Worm (Caenorhabditis elegans) whole organism, mixed stage, embryonic: Measurements from ENCODE around the gene C08F11.10.

Experiments used
- M03D4.4 ChIP-seq: sonication (generic microtip); optimal IDR thresholded peaks from 2 replicates; lab custom pipeline; 2017; ENCODE audit warnings: mild to moderate bottlenecking, missing genetic modification characterization, missing compliant biosample characterization
- ceh-39 ChIP-seq: fragments of 150-350 bp; optimal IDR thresholded peaks from 2 replicates; lab custom pipeline; 2014; ENCODE audit warnings: missing biosample characterization, missing genetic modification characterization
- ceh-83 ChIP-seq: fragments of 200-800 bp; sonication (Bioruptor generic); optimal IDR thresholded peaks from 2 replicates; lab custom pipeline; 2018; ENCODE audit warnings: mild to moderate bottlenecking, missing genetic modification characterization, missing compliant biosample characterization
- elt-1 ChIP-seq: sonication (generic microtip); optimal IDR thresholded peaks from 2 replicates; lab custom pipeline; 2017; ENCODE audit warnings: missing genetic modification characterization, mild to moderate bottlenecking, missing compliant biosample characterization, antibody characterized with exemption, moderate library complexity, borderline replicate concordance; ENCODE audit not compliant: insufficient read depth
- ham-2 ChIP-seq: fragments of 200-800 bp; sonication (Bioruptor generic); optimal IDR thresholded peaks from 2 replicates; lab custom pipeline; 2018; ENCODE audit warnings: mild to moderate bottlenecking, missing genetic modification characterization, missing compliant biosample characterization
- lsy-2 ChIP-seq: fragments of 150-350 bp; optimal IDR thresholded peaks from 2 replicates; lab custom pipeline; 2014; ENCODE audit warnings: missing biosample characterization, missing genetic modification characterization
- mab-5 ChIP-seq: fragments of 150-350 bp; optimal IDR thresholded peaks from 2 replicates; lab custom pipeline; 2014; ENCODE audit warnings: missing biosample characterization, missing genetic modification characterization
- mls-2 ChIP-seq: sonication (generic microtip); optimal IDR thresholded peaks from 2 replicates; lab custom pipeline; 2016; ENCODE audit warnings: mild to moderate bottlenecking, missing genetic modification characterization, moderate library complexity, missing compliant biosample characterization
- nhr-12 ChIP-seq: fragments of 150-350 bp; optimal IDR thresholded peaks from 2 replicates; lab custom pipeline; 2014; ENCODE audit warnings: missing biosample characterization, missing genetic modification characterization
- nhr-2 ChIP-seq: fragments of 150-350 bp; optimal IDR thresholded peaks from 2 replicates; lab custom pipeline; 2014; ENCODE audit warnings: missing biosample characterization, missing genetic modification characterization
- nhr-237 ChIP-seq: fragments of 150-350 bp; optimal IDR thresholded peaks from 2 replicates; lab custom pipeline; 2014; ENCODE audit warnings: missing biosample characterization, missing genetic modification characterization
- pha-4 ChIP-seq: fragments of 150-350 bp; optimal IDR thresholded peaks from 2 replicates; lab custom pipeline; 2018; ENCODE audit warnings: missing biosample characterization, missing genetic modification reagents, missing genetic modification characterization
- sptf-1 ChIP-seq: sonication (generic microtip); optimal IDR thresholded peaks from 2 replicates; lab custom pipeline; 2017; ENCODE audit warnings: mild to moderate bottlenecking, missing genetic modification characterization, moderate library complexity, missing compliant biosample characterization
- unc-120 ChIP-seq: sonication (generic microtip); optimal IDR thresholded peaks from 2 replicates; lab custom pipeline; 2017; ENCODE audit warnings: missing genetic modification characterization, missing compliant biosample characterization; ENCODE audit not compliant: poor library complexity, severe bottlenecking
- zip-8 ChIP-seq: fragments of 150-350 bp; optimal IDR thresholded peaks from 2 replicates; lab custom pipeline; 2014; ENCODE audit warnings: missing biosample characterization, missing genetic modification characterization

Gene C08F11.10

ce11 chrIV:13601428-13601827 is 47.6 kb downstream of the C08F11.10 start:
- no peak for TF ChIP-seq ceh-83 (GFP tag; lab: Kevin White, UChicago)
- no peak for TF ChIP-seq nhr-237 (tag; lab: Kevin White, UChicago)
- TF ChIP-seq mls-2 (tag; lab: Kevin White, UChicago) = no peak
- no peak for TF ChIP-seq pha-4 (tag; lab: Kevin White, UChicago)
- TF ChIP-seq nhr-12 (tag; lab: Kevin White, UChicago) = no peak
- TF ChIP-seq zip-8 (tag; lab: Kevin White, UChicago) = no peak
- TF ChIP-seq ceh-39 (tag; lab: Kevin White, UChicago) = no peak
- TF ChIP-seq lsy-2 (tag; lab: Kevin White, UChicago) = no peak
- TF ChIP-seq M03D4.4 (tag; lab: Kevin White, UChicago) = no peak

ce11 chrIV:13600643-13601042 is 48.4 kb downstream of the C08F11.10 start:
- TF ChIP-seq elt-1 = no peak
- TF ChIP-seq sptf-1 (tag; lab: Kevin White, UChicago) = no peak
- no peak for TF ChIP-seq ham-2 (GFP tag; lab: Kevin White, UChicago)
- TF ChIP-seq M03D4.4 (tag; lab: Kevin White, UChicago) = no peak
- no peak for TF ChIP-seq unc-120
- no peak for TF ChIP-seq nhr-237 (tag; lab: Kevin White, UChicago)
- TF ChIP-seq nhr-2 = no peak
- no peak for TF ChIP-seq mab-5 (tag; lab: Kevin White, UChicago)
- no peak for TF ChIP-seq zip-8 (tag; lab: Kevin White, UChicago)
